Fruit fly (Drosophila melanogaster): ENCODE data around the gene Nplp4.

Nplp4 gene

DNA sequence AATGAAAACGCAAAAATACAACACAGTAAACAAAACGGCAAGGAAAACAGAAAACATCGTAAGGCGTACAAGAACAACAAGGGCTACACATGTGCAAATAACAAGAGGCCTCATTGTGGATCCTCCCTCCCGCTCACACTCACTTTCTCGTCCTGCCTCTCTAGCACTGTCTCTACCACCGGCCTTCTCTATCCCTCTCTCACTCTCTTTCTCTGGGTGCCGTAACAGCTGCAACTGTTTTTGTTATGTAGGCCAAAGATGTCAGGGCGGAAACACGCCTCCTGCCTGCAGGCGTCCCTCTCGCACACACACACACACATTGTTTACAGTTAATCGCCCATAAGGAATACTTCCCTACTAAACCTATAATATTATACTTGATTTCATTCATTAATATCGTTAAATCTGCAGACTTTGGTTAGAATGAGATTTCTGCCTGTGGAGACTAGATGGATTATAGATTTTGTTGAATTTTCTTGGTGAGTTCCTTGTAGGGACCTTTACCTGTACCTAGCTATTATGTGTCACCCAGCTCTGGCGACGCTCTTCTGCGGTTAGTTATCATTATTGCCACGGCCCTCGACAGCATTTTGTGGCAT, 5.7 kb downstream of the Nplp4 start (continued):
- TF ChIP-seq cato (GFP tag; optimal IDR thresholded peaks at IDR 0.05; ENCODE audit: borderline replicate concordance), result no peak
- no peak for TF ChIP-seq CG6765 (GFP tag; optimal IDR thresholded peaks at IDR 0.05)
- TF ChIP-seq wek (GFP tag; optimal IDR thresholded peaks at IDR 0.05), result no peak
- TF ChIP-seq CG30020 (tag; optimal IDR thresholded peaks at IDR 0.05), result no peak
- TF ChIP-seq Six4 (GFP tag; optimal IDR thresholded peaks at IDR 0.05), result no peak
- no peak for TF ChIP-seq kah (GFP tag; optimal IDR thresholded peaks at IDR 0.05)
- TF ChIP-seq CG15601 (tag; optimal IDR thresholded peaks at IDR 0.05), result no peak
- TF ChIP-seq usp (GFP tag; optimal IDR thresholded peaks at IDR 0.05), result no peak
- no peak for TF ChIP-seq Adf1 (GFP tag; IDR thresholded peaks at IDR 0.05)
- TF ChIP-seq pros (GFP tag; optimal IDR thresholded peaks at IDR 0.05), result peak; percentile 51
- TF ChIP-seq ems (GFP tag; optimal IDR thresholded peaks at IDR 0.05), result no peak
- TF ChIP-seq CG7357 (GFP tag; IDR thresholded peaks at IDR 0.05), result 0 out of 3 replicates have a peak, but pooled peaks have one; percentile 15
- TF ChIP-seq ara (GFP tag; IDR thresholded peaks at IDR 0.05), result no peak
- TF ChIP-seq row (GFP tag; IDR thresholded peaks at IDR 0.05), result peak; percentile 44; the same call in 2 of the 3 replicates
- no peak for TF ChIP-seq sug (tag; optimal IDR thresholded peaks at IDR 0.05)
- no peak for TF ChIP-seq CG13123 (GFP tag; optimal IDR thresholded peaks at IDR 0.05)
- no peak for TF ChIP-seq Rfx (GFP tag; IDR thresholded peaks at IDR 0.05)
- TF ChIP-seq pfk (GFP tag; optimal IDR thresholded peaks at IDR 0.05), result no peak
- peak; percentile 15 for TF ChIP-seq CG8924 (tag; optimal IDR thresholded peaks at IDR 0.05)
- TF ChIP-seq CG13624 (GFP tag; optimal IDR thresholded peaks at IDR 0.05), result no peak
- TF ChIP-seq CG8765 (GFP tag; IDR thresholded peaks at IDR 0.05), result no peak
- no peak for TF ChIP-seq nerfin-2 (GFP tag; IDR thresholded peaks at IDR 0.05; ENCODE audit: partially characterized antibody)
- TF ChIP-seq run (tag; optimal IDR thresholded peaks at IDR 0.05), result no peak
- no peak for TF ChIP-seq hbn (GFP tag; IDR thresholded peaks at IDR 0.05; ENCODE audit: partially characterized antibody)
- no peak for TF ChIP-seq Sox102F (GFP tag; optimal IDR thresholded peaks at IDR 0.05)
- TF ChIP-seq klu (GFP tag; IDR thresholded peaks at IDR 0.05), result no peak
- TF ChIP-seq CG4424 (GFP tag; optimal IDR thresholded peaks at IDR 0.05), result no peak
- TF ChIP-seq CG7271 (tag; optimal IDR thresholded peaks at IDR 0.05), result peak; percentile 8
- no peak for TF ChIP-seq ftz-f1 (GFP tag; optimal IDR thresholded peaks at IDR 0.05)
- TF ChIP-seq tgo (GFP tag; IDR thresholded peaks at IDR 0.05), result no peak; the same call in 2 of the 3 replicates
- no peak for TF ChIP-seq CG4328 (GFP tag; optimal IDR thresholded peaks at IDR 0.05)
- TF ChIP-seq zen (tag; optimal IDR thresholded peaks at IDR 0.05), result peak; percentile 63
- TF ChIP-seq pita (GFP tag; optimal IDR thresholded peaks at IDR 0.05), result no peak
- TF ChIP-seq D (optimal IDR thresholded peaks at IDR 0.05), result peak; percentile 33
- TF ChIP-seq D (GFP tag; optimal IDR thresholded peaks at IDR 0.05), result no peak
- no peak for TF ChIP-seq CG18476 (GFP tag; optimal IDR thresholded peaks at IDR 0.05)
- no peak for TF ChIP-seq prd (optimal IDR thresholded peaks at IDR 0.05)
- peak; percentile 38; the same call in 1 of the 3 replicates for TF ChIP-seq prd (GFP tag; IDR thresholded peaks at IDR 0.05)
- no peak for TF ChIP-seq Rx (GFP tag; IDR thresholded peaks at IDR 0.05)
- no peak for TF ChIP-seq Eip74EF (GFP tag; optimal IDR thresholded peaks at IDR 0.05)
- TF ChIP-seq CG16815 (GFP tag; optimal IDR thresholded peaks at IDR 0.05), result no peak
- TF ChIP-seq ac (GFP tag; optimal IDR thresholded peaks at IDR 0.05), result peak; percentile 31
- no peak for TF ChIP-seq Fer3 (tag; optimal IDR thresholded peaks at IDR 0.05)
- TF ChIP-seq Ets65A (GFP tag), result no peak
- TF ChIP-seq corto (GFP tag; optimal IDR thresholded peaks at IDR 0.05), result no peak
- TF ChIP-seq CG4854 (GFP tag; optimal IDR thresholded peaks at IDR 0.05), result no peak
- no peak for TF ChIP-seq CG13296 (GFP tag; optimal IDR thresholded peaks at IDR 0.05)
- TF ChIP-seq bigmax (GFP tag; optimal IDR thresholded peaks at IDR 0.05), result no peak
- peak; percentile 18; the same call in 1 of the 3 replicates for TF ChIP-seq zfh1 (GFP tag; IDR thresholded peaks at IDR 0.05)
- no peak for TF ChIP-seq Lpt (GFP tag; optimal IDR thresholded peaks at IDR 0.05)
- TF ChIP-seq CG42726 (GFP tag; IDR thresholded peaks at IDR 0.05; ENCODE audit: partially characterized antibody), result no peak

Measured in whole organism, embryonic.